Worm (Caenorhabditis elegans) whole organism, midembryonic: ENCODE data around the gene nhr-134.

Experiments used
- T22C8.4 ChIP-seq: fragments of 200-800 bp; sonication (Bioruptor generic); IDR thresholded peaks from 2 replicates; pipeline ENCODE4 v1.3.6; 2022; ENCODE audit warnings: missing genetic modification characterization, missing compliant biosample characterization
- cog-1 ChIP-seq: sonication (generic microtip); optimal IDR thresholded peaks from 2 replicates; lab custom pipeline; 2016; ENCODE audit warnings: missing genetic modification characterization, missing compliant biosample characterization
- flt-1 ChIP-seq: fragments of 200-800 bp; sonication (Bioruptor generic); IDR thresholded peaks from 2 replicates; pipeline ENCODE4 v1.3.6; 2022; ENCODE audit warnings: missing genetic modification characterization, missing compliant biosample characterization
- klf-2 ChIP-seq: fragments of 200-800 bp; sonication (Bioruptor generic); conservative IDR thresholded peaks from 2 replicates; pipeline ENCODE4 v1.3.6; 2022; ENCODE audit warnings: missing genetic modification reagents, missing genetic modification characterization, missing compliant biosample characterization
- med-1 ChIP-seq: sonication (generic microtip); optimal IDR thresholded peaks from 2 replicates; lab custom pipeline; 2017; ENCODE audit warnings: missing genetic modification characterization, mild to moderate bottlenecking, missing compliant biosample characterization, antibody characterized with exemption, missing genetic modification reagents; ENCODE audit not compliant: insufficient read depth
- ref-1 ChIP-seq: fragments of 200-800 bp; sonication (Bioruptor generic); conservative IDR thresholded peaks from 2 replicates; pipeline ENCODE4 v1.3.6; 2022; ENCODE audit warnings: missing genetic modification reagents, missing genetic modification characterization, missing compliant biosample characterization
- tab-1 ChIP-seq: fragments of 200-800 bp; sonication (Bioruptor generic); IDR thresholded peaks from 2 replicates; pipeline ENCODE4 v1.3.6; 2022; ENCODE audit warnings: missing genetic modification characterization, missing compliant biosample characterization
- ztf-23 ChIP-seq: fragments of 200-800 bp; sonication (Bioruptor generic); IDR thresholded peaks from 2 replicates; pipeline ENCODE4 v1.3.6; 2022; ENCODE audit warnings: missing genetic modification reagents, missing genetic modification characterization, missing compliant biosample characterization
- ztf-29 ChIP-seq: fragments of 200-800 bp; sonication (Bioruptor generic); IDR thresholded peaks from 2 replicates; pipeline ENCODE4 v1.3.6; 2022; ENCODE audit warnings: missing genetic modification reagents, missing genetic modification characterization, missing compliant biosample characterization

nhr-134 gene

DNA sequence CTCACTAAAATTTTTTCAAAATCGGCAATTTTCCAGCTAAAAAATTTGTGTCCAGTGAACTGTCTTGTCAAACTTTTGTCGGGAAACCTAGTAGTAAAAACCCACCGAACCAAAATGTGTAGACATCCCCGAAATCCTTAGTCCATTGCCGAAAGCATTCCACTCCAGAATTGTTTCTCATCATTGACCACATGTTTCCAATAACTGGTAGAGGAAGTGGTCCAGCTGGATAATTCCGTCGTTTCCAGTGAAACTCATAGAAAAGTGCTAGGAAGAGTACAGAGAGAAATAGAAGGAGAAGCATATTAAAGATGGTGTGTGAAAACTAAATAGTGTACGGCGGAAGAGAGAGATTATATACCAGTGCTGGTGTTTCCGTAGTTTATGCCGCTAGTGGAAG is 26.9 kb upstream of the nhr-134 start, which contains the start of gene cyp-33C12:
TSS of gene cyp-33C12 (minus strand) at position 321 of the 400 bp plus-strand sequence.
- TF ChIP-seq flt-1 (GFP tag; lab: Robert Waterston, UW) (no peak), ref-1 (GFP tag; lab: Robert Waterston, UW) (no peak), ztf-29 (GFP tag; lab: Robert Waterston, UW) (no peak), T22C8.4 (GFP tag; lab: Robert Waterston, UW) (no peak)

ce11 chrV:2206181-2206580 is 24.8 kb upstream of the nhr-134 start, which contains the start of gene srt-40:
srt-40 (minus strand) TSS chrV:2206281.
- no peak for TF ChIP-seq ref-1 (GFP tag; lab: Robert Waterston, UW)
- no peak for TF ChIP-seq klf-2
- no peak for TF ChIP-seq T22C8.4 (GFP tag; lab: Robert Waterston, UW)
- TF ChIP-seq flt-1 (GFP tag; lab: Robert Waterston, UW): no peak
- no peak for TF ChIP-seq cog-1
- no peak for TF ChIP-seq ztf-29 (GFP tag; lab: Robert Waterston, UW)
- no peak for TF ChIP-seq med-1 (GFP tag; lab: Kevin White, UChicago)

DNA sequence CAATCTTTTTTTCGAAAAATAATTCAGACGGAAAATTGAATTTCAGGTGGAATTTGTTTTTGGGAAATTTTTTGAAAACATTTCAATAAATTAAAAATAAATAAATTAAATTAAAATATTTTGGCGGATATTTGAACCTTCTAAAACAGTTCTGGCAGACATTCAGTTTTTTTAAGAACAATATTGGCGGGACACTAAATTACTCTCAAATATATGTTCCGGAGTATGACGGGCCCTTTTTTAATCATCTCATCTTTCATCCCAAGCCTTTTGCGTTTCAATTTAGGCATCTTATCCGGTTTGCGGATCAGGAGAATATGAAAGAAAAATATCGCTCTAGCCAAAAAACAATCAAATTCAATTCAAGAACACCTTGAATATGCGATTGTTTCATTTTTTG is 24.2 kb upstream of the nhr-134 start, which contains the start of gene svh-11:
TSS of gene svh-11 (plus strand) at position 301 of the 400 bp plus-strand sequence.
- no peak for TF ChIP-seq T22C8.4 (GFP tag; lab: Robert Waterston, UW)
- no peak for TF ChIP-seq klf-2
- no peak for TF ChIP-seq ztf-29 (GFP tag; lab: Robert Waterston, UW)
- TF ChIP-seq med-1 (GFP tag; lab: Kevin White, UChicago): no peak
- TF ChIP-seq ztf-23 (GFP tag; lab: Robert Waterston, UW): no peak
- TF ChIP-seq tab-1: no peak
- no peak for TF ChIP-seq cog-1

DNA sequence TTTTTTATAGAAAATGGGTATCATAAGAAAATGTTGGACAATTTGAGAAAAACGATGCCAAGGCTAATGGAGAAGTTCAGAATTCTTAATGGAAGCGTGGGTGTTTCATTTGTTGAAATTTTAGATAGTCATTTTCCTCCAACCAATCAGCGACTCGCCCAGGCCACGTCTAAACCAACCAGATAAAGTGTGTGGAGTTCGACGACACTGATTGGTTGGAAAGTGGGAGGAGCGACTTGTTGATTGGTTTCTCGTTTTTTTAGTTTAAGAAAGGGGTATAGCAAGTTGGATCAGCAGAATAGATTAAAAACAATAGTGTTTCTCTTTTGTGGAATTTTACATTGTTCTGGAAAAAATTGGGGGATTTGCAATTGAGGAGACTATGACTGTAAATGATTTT is 23.5 kb upstream of the nhr-134 start:
- TF ChIP-seq flt-1 (GFP tag; lab: Robert Waterston, UW) (no peak), cog-1 (no peak), klf-2 (no peak), ztf-29 (GFP tag; lab: Robert Waterston, UW) (no peak), tab-1 (no peak)

ce11 chrV:2211936-2212335 is 19.1 kb upstream of the nhr-134 start, which contains the start of gene nhr-133:
nhr-133 (minus strand) TSS chrV:2212118.
- no peak for TF ChIP-seq cog-1
- no peak for TF ChIP-seq tab-1
- no peak for TF ChIP-seq klf-2
- TF ChIP-seq flt-1 (GFP tag; lab: Robert Waterston, UW): no peak
- TF ChIP-seq med-1 (GFP tag; lab: Kevin White, UChicago): no peak
- no peak for TF ChIP-seq ztf-29 (GFP tag; lab: Robert Waterston, UW)

DNA sequence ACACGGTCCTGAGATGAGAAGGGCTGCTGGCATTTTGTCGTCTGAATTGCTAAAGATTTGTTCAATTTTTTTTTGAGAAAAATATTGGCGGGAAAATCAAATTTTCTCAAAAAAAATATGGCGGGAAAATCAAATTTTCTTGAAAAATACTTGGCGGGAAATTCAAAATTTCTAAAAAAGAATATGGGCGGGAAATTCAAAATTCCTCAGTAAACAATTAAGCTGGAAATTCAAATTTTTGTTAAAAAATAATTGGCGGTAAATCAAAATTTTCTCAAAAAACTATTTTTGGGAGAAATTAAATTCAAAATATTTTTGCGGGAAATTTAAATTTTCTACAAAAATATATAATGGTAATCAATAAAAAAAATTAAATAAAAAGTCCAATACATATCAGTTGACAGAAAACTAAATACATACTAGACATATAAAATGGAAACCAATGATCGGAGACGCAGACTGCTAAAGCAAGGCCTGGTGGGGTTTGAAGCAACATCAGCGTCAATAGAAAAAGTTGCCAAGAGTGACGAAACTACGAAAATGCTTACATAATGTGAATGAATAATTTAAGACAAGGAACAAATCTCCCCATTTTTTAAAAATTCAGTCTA is 16.5 kb upstream of the nhr-134 start, which contains the start of gene nhr-184:
TSS of gene nhr-184 (minus strand) at position 51 of the 611 bp plus-strand sequence.
- TF ChIP-seq tab-1 (no peak), cog-1 (no peak), T22C8.4 (GFP tag; lab: Robert Waterston, UW) (no peak), ztf-29 (GFP tag; lab: Robert Waterston, UW) (no peak), klf-2 (no peak)

DNA sequence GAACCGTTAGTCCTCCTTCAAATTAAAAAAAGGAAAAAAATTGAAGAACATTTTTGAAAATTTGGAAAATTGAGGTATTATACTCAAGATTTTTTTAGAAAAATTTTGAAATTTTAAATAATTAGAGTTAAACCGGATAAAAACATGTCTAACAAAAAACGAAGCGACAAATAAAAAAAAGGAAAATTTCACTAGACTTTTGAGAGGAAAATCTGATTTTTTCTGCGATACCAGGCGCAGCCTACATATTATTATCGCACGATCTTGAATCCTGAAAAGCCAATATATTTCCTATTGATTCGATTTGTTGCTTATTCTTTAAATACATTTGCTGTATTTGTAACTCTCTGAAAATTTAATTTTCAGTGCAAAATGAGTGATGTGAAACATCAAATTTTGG is 15.7 kb upstream of the nhr-134 start, which contains the start of gene nstp-8:
TSS of gene nstp-8 (plus strand) at position 301 of the 400 bp plus-strand sequence.
- TF ChIP-seq ztf-29 (GFP tag; lab: Robert Waterston, UW): no peak
- no peak for TF ChIP-seq ref-1 (GFP tag; lab: Robert Waterston, UW)
- no peak for TF ChIP-seq klf-2
- no peak for TF ChIP-seq T22C8.4 (GFP tag; lab: Robert Waterston, UW)
- TF ChIP-seq tab-1: no peak
- TF ChIP-seq flt-1 (GFP tag; lab: Robert Waterston, UW): no peak
- TF ChIP-seq med-1 (GFP tag; lab: Kevin White, UChicago): no peak
- TF ChIP-seq ztf-23 (GFP tag; lab: Robert Waterston, UW): no peak
- no peak for TF ChIP-seq cog-1

- no peak for TF ChIP-seq tab-1
- no peak for TF ChIP-seq ztf-23 (GFP tag; lab: Robert Waterston, UW)
- TF ChIP-seq T22C8.4 (GFP tag; lab: Robert Waterston, UW): no peak
- no peak for TF ChIP-seq flt-1 (GFP tag; lab: Robert Waterston, UW)
- TF ChIP-seq ztf-29 (GFP tag; lab: Robert Waterston, UW): no peak
These were observed 14.1 kb upstream of the nhr-134 start for ce11 chrV:2216927-2217326.

DNA sequence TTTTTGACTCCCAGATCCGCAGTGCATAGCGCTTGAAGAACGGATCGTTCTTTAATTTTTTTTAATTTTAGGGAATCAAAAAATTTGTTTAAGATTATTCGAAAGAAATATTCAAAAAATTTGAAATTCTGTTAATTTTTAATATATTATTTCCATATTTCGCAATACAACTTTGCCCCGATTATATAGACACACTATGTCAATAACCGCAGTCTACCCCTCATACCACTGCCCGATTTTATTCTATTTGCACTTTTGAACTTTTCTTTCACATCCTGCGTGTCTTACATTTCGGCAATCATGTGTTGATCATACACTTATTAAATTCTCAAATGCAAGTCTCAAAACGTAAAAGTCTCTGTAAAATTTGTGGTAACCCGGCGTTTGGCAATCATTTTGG is 12.2 kb upstream of the nhr-134 start, which contains the start of gene nhr-56:
TSS of gene nhr-56 (plus strand) at position 202 of the 400 bp plus-strand sequence.
- TF ChIP-seq ztf-23 (GFP tag; lab: Robert Waterston, UW) (no peak), ztf-29 (GFP tag; lab: Robert Waterston, UW) (no peak), klf-2 (no peak), flt-1 (GFP tag; lab: Robert Waterston, UW) (no peak), ref-1 (GFP tag; lab: Robert Waterston, UW) (no peak), T22C8.4 (GFP tag; lab: Robert Waterston, UW) (no peak), cog-1 (no peak), tab-1 (no peak), med-1 (GFP tag; lab: Kevin White, UChicago) (no peak)

- TF ChIP-seq ztf-29 (GFP tag; lab: Robert Waterston, UW) (no peak), flt-1 (GFP tag; lab: Robert Waterston, UW) (no peak), med-1 (GFP tag; lab: Kevin White, UChicago) (no peak), cog-1 (no peak), ztf-23 (GFP tag; lab: Robert Waterston, UW) (no peak), klf-2 (no peak), T22C8.4 (GFP tag; lab: Robert Waterston, UW) (no peak), ref-1 (GFP tag; lab: Robert Waterston, UW) (no peak), tab-1 (no peak)
These were observed 9.3 kb upstream of the nhr-134 start, which contains the start of gene nhr-128 for ce11 chrV:2221764-2222163. nhr-128 (plus strand) TSS chrV:2222064.
